Fruit fly (Drosophila melanogaster) whole organism, prepupa: ENCODE data around the gene csw.

Source experiments
- Blimp-1 ChIP-seq: fragments of 200-800 bp; sonication (Bioruptor generic); optimal IDR thresholded peaks from 3 replicates; lab custom pipeline; 2017; ENCODE audit warnings: missing biosample characterization, missing genetic modification characterization, mild to moderate bottlenecking, moderate library complexity, missing genetic modification reagents
- CG11762 ChIP-seq: fragments of 200-800 bp; sonication (Bioruptor generic); optimal IDR thresholded peaks from 3 replicates; lab custom pipeline; 2016; ENCODE audit warnings: missing biosample characterization, missing genetic modification characterization; ENCODE audit not compliant: insufficient read depth
- CG31627 ChIP-seq: fragments of 200-800 bp; sonication (Bioruptor generic); optimal IDR thresholded peaks from 3 replicates; lab custom pipeline; 2016; ENCODE audit warnings: missing biosample characterization, missing genetic modification characterization
- CG6854 ChIP-seq: fragments of 200-800 bp; sonication (Bioruptor generic); optimal IDR thresholded peaks from 2 replicates; lab custom pipeline; 2017; ENCODE audit warnings: missing biosample characterization, mild to moderate bottlenecking, missing genetic modification characterization
- Eip93F ChIP-seq: fragments of 200-800 bp; sonication (Bioruptor generic); optimal IDR thresholded peaks from 2 replicates; lab custom pipeline; 2016; ENCODE audit warnings: missing biosample characterization, mild to moderate bottlenecking, missing genetic modification characterization
- Hr39 ChIP-seq: fragments of 200-800 bp; sonication (Bioruptor generic); optimal IDR thresholded peaks from 2 replicates; lab custom pipeline; 2016; ENCODE audit warnings: missing biosample characterization, missing genetic modification characterization
- cyc ChIP-seq: fragments of 200-800 bp; sonication (Bioruptor generic); optimal IDR thresholded peaks from 3 replicates; lab custom pipeline; 2016; ENCODE audit warnings: missing biosample characterization, missing genetic modification characterization
- eg ChIP-seq: fragments of 200-800 bp; sonication (Bioruptor generic); IDR thresholded peaks from 3 replicates; pipeline ENCODE4 v1.3.6; 2022; ENCODE audit warnings: missing biosample characterization, missing genetic modification characterization
- fd85E ChIP-seq: fragments of 200-800 bp; sonication (Bioruptor generic); optimal IDR thresholded peaks from 3 replicates; lab custom pipeline; 2016; ENCODE audit warnings: missing biosample characterization, missing genetic modification characterization
- spab ChIP-seq: fragments of 200-800 bp; sonication (Bioruptor generic); optimal IDR thresholded peaks from 2 replicates; lab custom pipeline; 2017; ENCODE audit warnings: missing biosample characterization, mild to moderate bottlenecking, missing genetic modification characterization, missing genetic modification reagents
- vri ChIP-seq: fragments of 200-800 bp; sonication (Bioruptor generic); optimal IDR thresholded peaks from 3 replicates; lab custom pipeline; 2016; ENCODE audit warnings: missing biosample characterization, mild to moderate bottlenecking, missing genetic modification characterization

DNA sequence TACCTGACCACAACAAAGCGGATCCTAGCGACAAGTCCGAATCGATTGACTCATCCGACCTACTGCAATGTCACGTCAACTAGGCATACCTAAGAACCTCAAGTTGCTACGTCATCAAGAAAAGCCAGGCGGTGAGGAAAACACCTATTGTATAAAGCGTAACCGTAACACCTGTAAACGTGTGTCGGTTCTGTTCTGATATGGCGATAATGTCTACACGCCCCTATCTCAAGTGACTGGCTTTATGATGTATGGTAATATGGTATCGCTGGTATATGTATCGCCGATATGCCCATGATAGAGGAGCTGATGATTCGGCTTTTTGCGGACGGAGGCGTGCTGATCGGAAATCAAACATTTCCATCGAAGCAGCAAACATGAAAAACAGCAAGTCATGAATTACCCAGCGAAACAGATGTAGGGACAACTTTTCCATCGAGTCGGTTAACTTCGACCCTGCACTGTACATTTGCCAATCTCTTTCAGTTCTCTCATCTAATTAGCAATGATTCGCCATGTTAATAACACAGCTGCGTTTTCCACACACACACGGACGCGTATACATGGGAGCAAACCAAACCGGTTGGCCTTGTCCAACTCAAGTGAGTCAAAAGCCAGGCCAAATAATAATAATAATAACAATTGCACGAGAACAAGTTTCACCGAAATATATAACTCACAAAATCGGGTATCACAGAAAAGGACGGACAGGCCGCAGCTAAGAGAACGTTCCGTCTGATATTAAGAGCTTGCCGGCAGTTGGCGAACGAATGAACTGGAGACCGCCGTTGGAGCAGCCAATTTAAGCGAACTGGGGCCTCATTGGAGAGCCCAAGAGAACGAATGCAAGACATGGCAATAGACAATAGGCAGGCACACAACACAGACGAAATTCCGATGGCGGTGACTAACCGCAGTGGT lies 24.0 kb upstream of the csw start:
- TF ChIP-seq Blimp-1 (GFP tag; lab: Kevin White, UChicago) (no peak), eg (GFP tag; lab: Robert Waterston, UW) (no peak), fd85E (GFP tag; lab: Kevin White, UChicago) (no peak), Hr39 (GFP tag; lab: Kevin White, UChicago) (no peak), Eip93F (GFP tag; lab: Kevin White, UChicago) (no peak), cyc (GFP tag; lab: Kevin White, UChicago) (no peak), spab (no peak), CG31627 (GFP tag; lab: Kevin White, UChicago) (no peak), vri (GFP tag; lab: Kevin White, UChicago) (no peak), CG11762 (no peak), CG6854 (GFP tag; lab: Kevin White, UChicago) (no peak)
